Fruit fly (Drosophila melanogaster) whole organism: Measurements from ENCODE around the gene CG6865.

Experiments used
- psq ChIP-seq: fragments of >200 bp; optimal IDR thresholded peaks from 2 replicates; lab custom pipeline; 2017
- usp ChIP-seq: fragments of >200 bp; optimal IDR thresholded peaks from 2 replicates; lab custom pipeline; 2017; ENCODE audit warnings: missing biosample characterization, missing genetic modification characterization, mixed read lengths

DNA sequence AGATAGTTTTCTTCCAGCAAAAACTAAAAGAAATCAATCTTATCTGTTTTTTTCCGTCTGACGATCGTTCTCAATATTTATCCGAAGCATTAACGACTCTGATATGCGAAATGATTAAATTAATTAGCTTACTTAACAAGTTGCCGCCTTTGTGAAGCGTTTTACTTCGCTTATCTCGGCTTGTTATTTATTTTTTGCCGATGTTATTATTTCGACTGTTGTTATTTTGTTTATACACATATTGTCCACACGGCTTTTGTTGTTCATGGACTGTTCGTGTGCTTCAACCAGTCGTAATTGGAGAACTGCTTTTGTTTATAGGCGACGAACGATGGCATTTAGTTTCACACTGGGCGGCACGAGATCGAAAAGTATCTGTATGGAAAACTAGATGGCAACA lies 30.2 kb upstream of the CG6865 start:
- TF ChIP-seq usp (GFP tag; lab: Kevin White, UChicago) = no peak
- TF ChIP-seq psq (lab: Kevin White, UChicago) = no peak
